Worm (Caenorhabditis elegans) whole organism, L2 larva: ENCODE measurements around the gene srd-3.

Experiments
- C34F6.9 ChIP-seq: fragments of 150-350 bp; optimal IDR thresholded peaks from 2 replicates; lab custom pipeline; 2014; ENCODE audit warnings: missing biosample characterization, missing genetic modification characterization
- F13H6.1 ChIP-seq: sonication (generic microtip); optimal IDR thresholded peaks from 2 replicates; lab custom pipeline; 2016; ENCODE audit warnings: missing genetic modification characterization, missing compliant biosample characterization
- R02D3.7 ChIP-seq: fragments of 150-350 bp; optimal IDR thresholded peaks from 2 replicates; lab custom pipeline; 2014; ENCODE audit warnings: missing biosample characterization, missing genetic modification characterization
- aly-2 ChIP-seq: fragments of 150-350 bp; optimal IDR thresholded peaks from 2 replicates; lab custom pipeline; 2014; ENCODE audit warnings: missing biosample characterization, missing genetic modification characterization
- blmp-1 ChIP-seq: sonication (generic microtip); optimal IDR thresholded peaks from 2 replicates; lab custom pipeline; 2017; ENCODE audit warnings: missing genetic modification characterization, mild to moderate bottlenecking, missing compliant biosample characterization, antibody characterized with exemption, moderate library complexity; ENCODE audit not compliant: insufficient read depth
- ceh-16 ChIP-seq: fragments of 150-350 bp; optimal IDR thresholded peaks from 2 replicates; lab custom pipeline; 2014; ENCODE audit warnings: missing biosample characterization, missing genetic modification characterization
- ceh-82 ChIP-seq: fragments of 150-350 bp; optimal IDR thresholded peaks from 2 replicates; lab custom pipeline; 2014; ENCODE audit warnings: missing biosample characterization, missing genetic modification characterization
- crh-2 ChIP-seq: sonication (generic microtip); optimal IDR thresholded peaks from 2 replicates; lab custom pipeline; 2017; ENCODE audit warnings: missing biosample characterization, missing genetic modification characterization
- dmd-4 ChIP-seq: sonication (generic microtip); optimal IDR thresholded peaks from 2 replicates; lab custom pipeline; 2017; ENCODE audit warnings: missing biosample characterization, missing genetic modification characterization
- egl-27 ChIP-seq: sonication (generic microtip); optimal IDR thresholded peaks from 3 replicates; lab custom pipeline; 2017; ENCODE audit warnings: missing biosample characterization, missing genetic modification reagents, missing genetic modification characterization
- elt-1 ChIP-seq: fragments of 150-350 bp; optimal IDR thresholded peaks from 2 replicates; lab custom pipeline; 2014; ENCODE audit warnings: missing biosample characterization, missing genetic modification characterization
- elt-3 ChIP-seq: sonication (generic microtip); optimal IDR thresholded peaks from 2 replicates; lab custom pipeline; 2017; ENCODE audit warnings: missing biosample characterization, missing genetic modification characterization
- gmeb-1 ChIP-seq: fragments of 150-350 bp; optimal IDR thresholded peaks from 2 replicates; lab custom pipeline; 2014; ENCODE audit warnings: missing biosample characterization, missing genetic modification characterization
- lin-13 ChIP-seq: fragments of 150-350 bp; optimal IDR thresholded peaks from 2 replicates; lab custom pipeline; 2014; ENCODE audit warnings: missing biosample characterization, missing genetic modification reagents, missing genetic modification characterization
- lsy-2 ChIP-seq, 2 experiments: fragments of 150-350 bp in 1 of 2; sonication (generic microtip) in 1 of 2; optimal IDR thresholded peaks; 2 replicates each; lab custom pipeline; 2014 to 2017; ENCODE audit warnings: missing biosample characterization in 2 of 2, missing genetic modification characterization in 2 of 2
- mab-5 ChIP-seq: fragments of 150-350 bp; optimal IDR thresholded peaks from 2 replicates; lab custom pipeline; 2014; ENCODE audit warnings: missing biosample characterization, missing genetic modification characterization
- mbf-1 ChIP-seq: sonication (generic microtip); optimal IDR thresholded peaks from 2 replicates; lab custom pipeline; 2017; ENCODE audit warnings: missing biosample characterization, missing genetic modification characterization
- mdl-1 ChIP-seq, 2 experiments: fragments of 150-350 bp in 1 of 2; sonication (generic microtip) in 1 of 2; optimal IDR thresholded peaks; 2 replicates each; lab custom pipeline; 2017; ENCODE audit warnings: missing biosample characterization in 2 of 2, missing genetic modification characterization in 2 of 2
- nhr-12 ChIP-seq: fragments of 150-350 bp; optimal IDR thresholded peaks from 2 replicates; lab custom pipeline; 2014; ENCODE audit warnings: missing biosample characterization, missing genetic modification characterization
- nhr-129 ChIP-seq: fragments of 150-350 bp; optimal IDR thresholded peaks from 2 replicates; lab custom pipeline; 2014; ENCODE audit warnings: missing biosample characterization, missing genetic modification characterization
- nhr-237 ChIP-seq: fragments of 150-350 bp; optimal IDR thresholded peaks from 2 replicates; lab custom pipeline; 2014; ENCODE audit warnings: missing biosample characterization, missing genetic modification characterization
- nhr-25 ChIP-seq: fragments of 150-350 bp; sonication (generic microtip); optimal IDR thresholded peaks from 3 replicates; lab custom pipeline; 2014; ENCODE audit warnings: missing biosample characterization, missing genetic modification characterization
- nhr-77 ChIP-seq: fragments of 150-350 bp; optimal IDR thresholded peaks from 2 replicates; lab custom pipeline; 2014; ENCODE audit warnings: missing biosample characterization, missing genetic modification characterization
- peb-1 ChIP-seq: fragments of 150-350 bp; optimal IDR thresholded peaks from 2 replicates; lab custom pipeline; 2014; ENCODE audit warnings: missing biosample characterization, missing genetic modification characterization
- sem-4 ChIP-seq: fragments of 150-350 bp; optimal IDR thresholded peaks from 2 replicates; lab custom pipeline; 2014; ENCODE audit warnings: missing biosample characterization, missing genetic modification reagents, missing genetic modification characterization
- skn-1 ChIP-seq: sonication (generic microtip); optimal IDR thresholded peaks from 2 replicates; lab custom pipeline; 2017; ENCODE audit warnings: missing biosample characterization, missing genetic modification characterization
- unc-39 ChIP-seq: fragments of 150-350 bp; optimal IDR thresholded peaks from 2 replicates; lab custom pipeline; 2014; ENCODE audit warnings: missing biosample characterization, missing genetic modification characterization
- unc-55 ChIP-seq: fragments of 150-350 bp; sonication (generic microtip); optimal IDR thresholded peaks from 3 replicates; lab custom pipeline; 2014; ENCODE audit warnings: missing biosample characterization, missing genetic modification reagents, missing genetic modification characterization
- unc-62 ChIP-seq: fragments of 150-350 bp; optimal IDR thresholded peaks from 2 replicates; lab custom pipeline; 2014; ENCODE audit warnings: missing biosample characterization, missing genetic modification reagents, missing genetic modification characterization
- ztf-1 ChIP-seq: fragments of 200-800 bp; sonication (Bioruptor generic); conservative IDR thresholded peaks from 2 replicates; pipeline ENCODE4 v1.3.6; 2022; ENCODE audit warnings: missing genetic modification characterization, missing compliant biosample characterization
- ztf-11 ChIP-seq: sonication (generic microtip); optimal IDR thresholded peaks from 2 replicates; lab custom pipeline; 2017; ENCODE audit warnings: missing biosample characterization, missing genetic modification characterization
- ztf-4 ChIP-seq: fragments of 150-350 bp; optimal IDR thresholded peaks from 2 replicates; lab custom pipeline; 2014; ENCODE audit warnings: missing biosample characterization, missing genetic modification characterization

Gene srd-3

DNA sequence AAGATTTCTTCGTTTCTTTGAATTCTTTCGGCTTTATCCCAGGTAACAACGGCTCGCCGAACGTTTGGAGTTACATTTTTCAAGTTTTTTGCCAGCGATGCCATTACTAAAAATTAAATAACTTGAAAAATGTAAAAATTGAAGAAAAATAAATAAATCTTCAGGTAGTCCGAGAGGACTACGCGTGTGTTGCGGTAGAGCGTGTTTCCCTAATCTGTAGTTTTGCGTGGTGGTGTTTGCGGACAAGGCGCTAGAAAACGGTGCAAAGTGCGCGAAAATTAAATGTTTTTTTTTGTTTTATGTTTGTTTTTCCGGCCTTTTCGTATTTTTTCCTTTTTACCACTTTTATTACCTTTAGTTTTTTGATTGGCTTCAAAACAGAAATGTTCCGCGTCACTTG, 27.1 kb upstream of the srd-3 start, which contains the start of gene mrpl-28 (continued):
- peak; percentile 85 for TF ChIP-seq nhr-129
- TF ChIP-seq, all 48 proteins: peak for 32

DNA sequence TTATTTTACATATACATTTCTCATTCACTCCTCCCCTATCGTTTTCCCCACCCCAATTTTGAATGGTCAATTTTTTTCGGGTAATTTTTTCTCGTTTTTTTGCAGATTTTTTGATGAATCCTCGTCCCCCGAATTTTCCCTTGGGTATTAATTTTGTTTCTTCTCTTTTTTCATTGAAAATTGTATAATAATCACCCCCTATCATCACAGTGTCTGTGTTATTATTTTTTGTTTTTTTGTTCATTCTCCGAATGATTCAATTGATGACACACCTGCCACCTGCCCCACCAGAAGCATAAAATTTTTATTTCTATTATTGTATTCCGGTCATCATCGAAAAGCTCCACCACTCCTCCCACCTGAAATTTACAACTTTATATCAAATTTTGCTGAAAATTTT, 23.5 kb upstream of the srd-3 start, which contains the start of gene T25D3.3:
Gene T25D3.3 (plus strand): TSS at position 301 of the 400 bp plus-strand sequence.
- no peak for TF ChIP-seq unc-55 (GFP tag; lab: Kevin White, UChicago)
- no peak for TF ChIP-seq gmeb-1 (tag; lab: Kevin White, UChicago)
- TF ChIP-seq unc-62 (GFP tag; lab: Kevin White, UChicago) = no peak
- no peak for TF ChIP-seq ceh-82 (tag; lab: Kevin White, UChicago)
- no peak for TF ChIP-seq C34F6.9
- no peak for TF ChIP-seq skn-1 (tag; lab: Kevin White, UChicago)
- no peak for TF ChIP-seq mbf-1
- no peak for TF ChIP-seq lsy-2 (tag; optimal IDR thresholded peaks at IDR 0.05; lab: Kevin White, UChicago)
- TF ChIP-seq elt-3 (tag; lab: Kevin White, UChicago) = no peak
- TF ChIP-seq elt-1 = no peak
- no peak for TF ChIP-seq peb-1
- TF ChIP-seq nhr-25 (tag; lab: Kevin White, UChicago) = no peak

DNA sequence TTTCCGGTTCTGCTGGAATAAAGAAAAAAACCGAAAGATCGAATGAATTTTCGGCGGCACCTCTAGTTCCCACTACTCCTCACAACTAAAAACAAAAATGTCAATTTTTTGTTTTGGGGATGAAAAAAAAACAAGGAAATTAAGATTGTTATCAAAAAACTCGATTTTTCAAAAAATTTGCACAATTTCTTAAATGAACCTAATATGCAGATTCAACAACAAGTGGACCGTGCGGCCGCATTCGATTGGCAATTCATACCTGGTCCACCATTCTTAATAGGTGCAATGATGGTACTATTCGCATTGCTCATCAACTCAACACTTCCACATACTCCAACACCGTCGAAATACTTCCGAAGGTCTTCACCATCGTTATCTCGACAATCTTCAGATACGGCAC, 22.7 kb upstream of the srd-3 start:
- no peak for TF ChIP-seq unc-39 (tag; lab: Kevin White, UChicago)
- TF ChIP-seq mdl-1 (tag; optimal IDR thresholded peaks at IDR 0.05; lab: Kevin White, UChicago) = no peak
- no peak for TF ChIP-seq mbf-1
- no peak for TF ChIP-seq lin-13 (GFP tag; lab: Kevin White, UChicago)
- no peak for TF ChIP-seq nhr-12 (tag; lab: Kevin White, UChicago)
- no peak for TF ChIP-seq egl-27 (tag; lab: Kevin White, UChicago)
- TF ChIP-seq, all 48 proteins: peak for 0

ce11 chrII:146933-147332, 18.1 kb upstream of the srd-3 start, which contains the start of gene T25D3.4:
Gene T25D3.4 (plus strand): TSS chrII:147233.
- no peak for TF ChIP-seq ztf-1 (GFP tag; lab: Robert Waterston, UW)
- TF ChIP-seq unc-55 (GFP tag; lab: Kevin White, UChicago) = peak; percentile 14

DNA sequence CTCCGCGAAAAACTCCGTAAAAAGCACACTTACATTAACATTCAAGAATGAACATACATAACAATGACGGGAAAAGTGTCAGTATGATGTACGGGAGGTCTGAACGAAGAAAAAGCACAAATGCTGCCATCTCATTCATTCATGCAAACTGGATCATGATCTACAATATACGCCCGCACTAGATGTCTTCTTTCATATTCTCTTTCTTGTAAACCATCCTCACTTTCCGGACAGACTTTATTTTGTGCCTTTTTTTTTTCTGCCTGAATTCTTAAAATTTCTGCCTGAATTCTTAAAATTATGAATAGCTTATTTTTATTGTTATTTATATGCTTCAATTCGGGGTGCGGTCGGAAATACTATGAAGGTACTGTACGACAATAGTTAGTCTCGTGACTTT, 6.3 kb upstream of the srd-3 start, which contains the start of gene K10B4.1:
Gene K10B4.1 (plus strand): TSS at position 301 of the 400 bp plus-strand sequence.
- TF ChIP-seq crh-2 (tag; lab: Kevin White, UChicago) = no peak
- no peak for TF ChIP-seq unc-39 (tag; lab: Kevin White, UChicago)
- TF ChIP-seq lsy-2 (tag; optimal IDR thresholded peaks at IDR 0.05; lab: Kevin White, UChicago) = no peak
- no peak for TF ChIP-seq nhr-237 (tag; lab: Kevin White, UChicago)
- no peak for TF ChIP-seq unc-62 (GFP tag; lab: Kevin White, UChicago)
- no peak for TF ChIP-seq aly-2 (tag; lab: Kevin White, UChicago)
- TF ChIP-seq elt-3 (tag; lab: Kevin White, UChicago) = no peak
- TF ChIP-seq egl-27 (tag; lab: Kevin White, UChicago) = no peak
- no peak for TF ChIP-seq mab-5 (tag; lab: Kevin White, UChicago)
- TF ChIP-seq sem-4 (tag; lab: Kevin White, UChicago) = no peak
- TF ChIP-seq blmp-1 (tag; lab: Kevin White, UChicago) = no peak
- no peak for TF ChIP-seq ztf-4 (tag; lab: Kevin White, UChicago)
- no peak for TF ChIP-seq R02D3.7
- no peak for TF ChIP-seq nhr-77 (tag; lab: Kevin White, UChicago)
- TF ChIP-seq F13H6.1 (tag; lab: Kevin White, UChicago) = no peak

ce11 chrII:133548-134275, 4.9 kb upstream of the srd-3 start, which contains the start of gene cwn-1:
Gene cwn-1 (minus strand): TSS chrII:133598.
- no peak for TF ChIP-seq lin-13 (GFP tag; lab: Kevin White, UChicago)
- no peak for TF ChIP-seq aly-2 (tag; lab: Kevin White, UChicago)
- TF ChIP-seq ceh-16 (tag; lab: Kevin White, UChicago) = no peak
- no peak for TF ChIP-seq mbf-1
- no peak for TF ChIP-seq gmeb-1 (tag; lab: Kevin White, UChicago)
- TF ChIP-seq ztf-11 (tag; lab: Kevin White, UChicago) = no peak
- no peak for TF ChIP-seq dmd-4 (tag; lab: Kevin White, UChicago)
